Fruit fly (Drosophila melanogaster) whole organism, wandering third instar larva: ENCODE results near the gene mRpL4.

Source experiments
- Abd-B ChIP-seq: fragments of >200 bp; optimal IDR thresholded peaks from 2 replicates; lab custom pipeline; 2017; ENCODE audit warnings: missing biosample characterization, missing genetic modification characterization
- CG9705 ChIP-seq: fragments of 200-800 bp; sonication (Bioruptor generic); optimal IDR thresholded peaks from 2 replicates; lab custom pipeline; 2018; ENCODE audit warnings: missing biosample characterization, mild to moderate bottlenecking, missing genetic modification characterization
- Dif ChIP-seq: fragments of 200-275, 200-300 bp; sonication (Bioruptor generic); optimal IDR thresholded peaks from 2 replicates; lab custom pipeline; 2018; ENCODE audit warnings: missing biosample characterization, missing genetic modification characterization; ENCODE audit not compliant: partially characterized antibody
- GATAd ChIP-seq: sonication (Bioruptor generic); optimal IDR thresholded peaks from 2 replicates; lab custom pipeline; 2016; ENCODE audit warnings: missing biosample characterization, missing genetic modification characterization
- Hnf4 ChIP-seq: fragments of 200-800 bp; sonication (Bioruptor generic); optimal IDR thresholded peaks from 2 replicates; lab custom pipeline; 2016; ENCODE audit warnings: missing biosample characterization, mild to moderate bottlenecking, missing genetic modification characterization
- Hr78 ChIP-seq: fragments of >200 bp; optimal IDR thresholded peaks from 2 replicates; lab custom pipeline; 2017; ENCODE audit warnings: missing biosample characterization, missing genetic modification characterization
- OdsH ChIP-seq: fragments of 200-800 bp; sonication (Bioruptor generic); optimal IDR thresholded peaks from 2 replicates; lab custom pipeline; 2016; ENCODE audit warnings: missing biosample characterization, mild to moderate bottlenecking, missing genetic modification characterization
- br ChIP-seq: fragments of 200-800 bp; sonication (Bioruptor generic); optimal IDR thresholded peaks from 2 replicates; lab custom pipeline; 2016; ENCODE audit warnings: missing biosample characterization, missing genetic modification characterization
- fru ChIP-seq: fragments of 200-800 bp; sonication (Bioruptor generic); optimal IDR thresholded peaks from 3 replicates; lab custom pipeline; 2016; ENCODE audit warnings: missing biosample characterization, mild to moderate bottlenecking, missing genetic modification characterization
- h ChIP-seq: fragments of 200-800 bp; sonication (Bioruptor generic); optimal IDR thresholded peaks from 3 replicates; lab custom pipeline; 2016; ENCODE audit warnings: missing biosample characterization, mild to moderate bottlenecking, missing genetic modification characterization
- jim ChIP-seq: fragments of 175-275, 200-325 bp; sonication (Bioruptor generic); optimal IDR thresholded peaks from 2 replicates; lab custom pipeline; 2016; ENCODE audit warnings: missing biosample characterization, mild to moderate bottlenecking, missing genetic modification characterization
- lola ChIP-seq: fragments of >200 bp; optimal IDR thresholded peaks from 2 replicates; lab custom pipeline; 2017; ENCODE audit warnings: missing biosample characterization, missing genetic modification characterization
- pan ChIP-seq: fragments of >200 bp; optimal IDR thresholded peaks from 2 replicates; lab custom pipeline; 2017
- psq ChIP-seq: fragments of 200-800 bp; sonication (Bioruptor generic); optimal IDR thresholded peaks from 3 replicates; lab custom pipeline; 2017; ENCODE audit warnings: missing biosample characterization, mild to moderate bottlenecking, missing genetic modification characterization, moderate library complexity

- TF ChIP-seq psq (GFP tag; lab: Kevin White, UChicago) (no peak), lola (GFP tag; lab: Kevin White, UChicago) (no peak), GATAd (no peak), OdsH (no peak), Dif (GFP tag; lab: Kevin White, UChicago) (no peak), pan (lab: Kevin White, UChicago) (no peak), fru (no peak), br (GFP tag; lab: Kevin White, UChicago) (no peak), Hnf4 (GFP tag; lab: Kevin White, UChicago) (no peak), jim (no peak), h (no peak), CG9705 (GFP tag; lab: Kevin White, UChicago) (no peak), Abd-B (GFP tag; lab: Kevin White, UChicago) (no peak), Hr78 (GFP tag; lab: Kevin White, UChicago) (no peak)
Measured at dm6 chr2L:16321209-16321608, 7.7 kb downstream of the mRpL4 start.
